Fruit fly (Drosophila melanogaster) whole organism, embryonic: ENCODE measurements around the gene Rad60.
A peak's percentile ranks its signal among the peaks of the same experiment; 100 is the strongest.

Experiments
- Adf1 ChIP-seq: fragments of 200-800 bp; sonication (Bioruptor generic); IDR thresholded peaks from 2 replicates; pipeline ENCODE4 v1.3.6; 2022; ENCODE audit warnings: missing biosample characterization, missing genetic modification characterization
- Aef1 ChIP-seq: fragments of 200-800 bp; sonication (Bioruptor generic); IDR thresholded peaks from 3 replicates; pipeline ENCODE4 v1.3.6; 2022; ENCODE audit warnings: missing biosample characterization, missing genetic modification characterization
- C15 ChIP-seq: fragments of 200-800 bp; sonication (Bioruptor generic); IDR thresholded peaks from 3 replicates; pipeline ENCODE4 v1.3.6; 2022; ENCODE audit warnings: missing biosample characterization, missing genetic modification characterization
- CG10147 ChIP-seq: fragments of 200-800 bp; sonication (Bioruptor generic); optimal IDR thresholded peaks from 2 replicates; lab custom pipeline; 2019; ENCODE audit warnings: missing biosample characterization, mild to moderate bottlenecking, missing genetic modification characterization, moderate library complexity
- CG10267 ChIP-seq: fragments of 200-800 bp; sonication (Bioruptor generic); optimal IDR thresholded peaks from 2 replicates; lab custom pipeline; 2018; ENCODE audit warnings: missing biosample characterization, mild to moderate bottlenecking, missing genetic modification characterization, moderate library complexity
- CG11093 ChIP-seq: fragments of 200-800 bp; sonication (Bioruptor generic); IDR thresholded peaks from 3 replicates; pipeline ENCODE4 v1.3.6; 2022; ENCODE audit warnings: missing biosample characterization, missing genetic modification characterization
- CG15696 ChIP-seq: fragments of 200-800 bp; sonication (Bioruptor generic); optimal IDR thresholded peaks from 2 replicates; lab custom pipeline; 2019; ENCODE audit warnings: missing biosample characterization, mild to moderate bottlenecking, missing genetic modification characterization, moderate library complexity
- CG16779 ChIP-seq: fragments of 200-800 bp; sonication (Bioruptor generic); IDR thresholded peaks from 2 replicates; pipeline ENCODE4 v1.3.6; 2022; ENCODE audit warnings: missing biosample characterization, missing genetic modification characterization
- CG17328 ChIP-seq: fragments of 200-800 bp; sonication (Bioruptor generic); IDR thresholded peaks from 2 replicates; pipeline ENCODE4 v1.3.6; 2022; ENCODE audit warnings: missing biosample characterization, missing genetic modification characterization
- CG17385 ChIP-seq: fragments of 200-800 bp; sonication (Bioruptor generic); optimal IDR thresholded peaks from 3 replicates; lab custom pipeline; 2018; ENCODE audit warnings: missing biosample characterization, mild to moderate bottlenecking, missing genetic modification characterization
- CG17612 ChIP-seq: fragments of 200-800 bp; sonication (Bioruptor generic); IDR thresholded peaks from 2 replicates; pipeline ENCODE4 v1.3.6; 2022; ENCODE audit warnings: missing biosample characterization, missing genetic modification characterization
- CG17829 ChIP-seq: fragments of 200-800 bp; optimal IDR thresholded peaks from 2 replicates; lab custom pipeline; 2019; ENCODE audit warnings: missing biosample characterization, mild to moderate bottlenecking, missing genetic modification characterization, moderate library complexity
- CG17912 ChIP-seq: fragments of 200-800 bp; sonication (Bioruptor generic); optimal IDR thresholded peaks from 2 replicates; lab custom pipeline; 2018; ENCODE audit warnings: missing biosample characterization, mild to moderate bottlenecking, missing genetic modification characterization
- CG18011 ChIP-seq: fragments of 200-800 bp; sonication (Bioruptor generic); optimal IDR thresholded peaks from 2 replicates; lab custom pipeline; 2017; ENCODE audit warnings: missing biosample characterization, missing genetic modification characterization, mild to moderate bottlenecking, moderate library complexity, missing genotype
- CG18476 ChIP-seq: fragments of 200-800 bp; sonication (Bioruptor generic); optimal IDR thresholded peaks from 2 replicates; lab custom pipeline; 2016; ENCODE audit warnings: missing biosample characterization, mild to moderate bottlenecking, missing genetic modification characterization
- CG2875 ChIP-seq: fragments of 200-800 bp; sonication (Bioruptor generic); optimal IDR thresholded peaks from 2 replicates; lab custom pipeline; 2017; ENCODE audit warnings: missing biosample characterization, mild to moderate bottlenecking, missing genetic modification characterization, missing genetic modification reagents
- CG30403 ChIP-seq: fragments of 200-800 bp; sonication (Bioruptor generic); optimal IDR thresholded peaks from 3 replicates; lab custom pipeline; 2016; ENCODE audit warnings: missing biosample characterization, missing genetic modification characterization
- CG33213 ChIP-seq: fragments of 200-800 bp; sonication (Bioruptor generic); optimal IDR thresholded peaks from 3 replicates; lab custom pipeline; 2016; ENCODE audit warnings: missing biosample characterization, missing genetic modification characterization
- CG34224 ChIP-seq: fragments of 200-800 bp; sonication (Bioruptor generic); IDR thresholded peaks from 3 replicates; pipeline ENCODE4 v1.3.6; 2022; ENCODE audit warnings: missing biosample characterization, missing genetic modification characterization; ENCODE audit not compliant: partially characterized antibody
- CG4707 ChIP-seq: fragments of 200-800 bp; sonication (Bioruptor generic); optimal IDR thresholded peaks from 2 replicates; lab custom pipeline; 2018; ENCODE audit warnings: missing biosample characterization, mild to moderate bottlenecking, missing genetic modification characterization, moderate library complexity
- CG9609 ChIP-seq: fragments of 200-800 bp; sonication (Bioruptor generic); optimal IDR thresholded peaks from 3 replicates; lab custom pipeline; 2016; ENCODE audit warnings: missing biosample characterization, missing genetic modification characterization
- CHES-1-like ChIP-seq: fragments of 200-800 bp; sonication (Bioruptor generic); optimal IDR thresholded peaks from 2 replicates; lab custom pipeline; 2016; ENCODE audit warnings: missing biosample characterization, missing genetic modification characterization
- Doc3 ChIP-seq: fragments of 200-800 bp; sonication (Bioruptor generic); IDR thresholded peaks from 3 replicates; pipeline ENCODE4 v1.3.6; 2022; ENCODE audit warnings: missing biosample characterization, missing genetic modification characterization; ENCODE audit not compliant: partially characterized antibody
- Ets97D ChIP-seq: fragments of 200-800 bp; sonication (Bioruptor generic); optimal IDR thresholded peaks from 3 replicates; lab custom pipeline; 2016; ENCODE audit warnings: missing biosample characterization, missing genetic modification characterization
- Hey ChIP-seq: fragments of 200-800 bp; sonication (Bioruptor generic); optimal IDR thresholded peaks from 3 replicates; lab custom pipeline; 2018; ENCODE audit warnings: missing biosample characterization, mild to moderate bottlenecking, missing genetic modification characterization
- Lhr ChIP-seq: fragments of 200-800 bp; sonication (Bioruptor generic); optimal IDR thresholded peaks from 3 replicates; lab custom pipeline; 2017; ENCODE audit warnings: mild to moderate bottlenecking, missing biosample characterization, missing genetic modification reagents, missing genetic modification characterization
- MBD-R2 ChIP-seq: fragments of 200-800 bp; sonication (Bioruptor generic); IDR thresholded peaks from 2 replicates; pipeline ENCODE4 v1.3.6; 2022; ENCODE audit warnings: missing biosample characterization, missing genetic modification characterization
- Mes4 ChIP-seq: fragments of 200-800 bp; sonication (Bioruptor generic); optimal IDR thresholded peaks from 2 replicates; lab custom pipeline; 2016; ENCODE audit warnings: missing biosample characterization, missing genetic modification characterization
- Mrtf ChIP-seq: fragments of 200-800 bp; sonication (Bioruptor generic); IDR thresholded peaks from 3 replicates; pipeline ENCODE4 v1.3.6; 2022; ENCODE audit warnings: missing biosample characterization, missing genetic modification characterization
- Nf-YA ChIP-seq: fragments of 200-800 bp; sonication (Bioruptor generic); IDR thresholded peaks from 2 replicates; pipeline ENCODE4 v1.3.6; 2022; ENCODE audit warnings: missing biosample characterization, missing genetic modification characterization
- Pdp1 ChIP-seq, 2 experiments: fragments of 200-800 bp; sonication (Bioruptor generic); optimal IDR thresholded peaks; 3 replicates each; lab custom pipeline; 2016; ENCODE audit warnings: missing biosample characterization in 2 of 2, missing genetic modification characterization in 2 of 2, mild to moderate bottlenecking in 1 of 2, moderate library complexity in 1 of 2
- Rx ChIP-seq: fragments of 200-800 bp; sonication (Bioruptor generic); IDR thresholded peaks from 2 replicates; pipeline ENCODE4 v1.3.6; 2022; ENCODE audit warnings: missing biosample characterization, missing genetic modification characterization
- ase ChIP-seq: fragments of 200-800 bp; sonication (Bioruptor generic); IDR thresholded peaks from 3 replicates; pipeline ENCODE4 v1.3.6; 2022; ENCODE audit warnings: missing biosample characterization, missing genetic modification characterization
- chn ChIP-seq: fragments of 200-800 bp; sonication (Bioruptor generic); optimal IDR thresholded peaks from 2 replicates; lab custom pipeline; 2016; ENCODE audit warnings: missing biosample characterization, missing genetic modification characterization
- cwo ChIP-seq: fragments of 200-800 bp; sonication (Bioruptor generic); optimal IDR thresholded peaks from 3 replicates; lab custom pipeline; 2017; ENCODE audit warnings: missing biosample characterization, missing genetic modification characterization, mild to moderate bottlenecking, moderate library complexity, missing genetic modification reagents
- dimm ChIP-seq: fragments of 200-800 bp; sonication (Bioruptor generic); IDR thresholded peaks from 2 replicates; pipeline ENCODE4 v1.3.6; 2022; ENCODE audit warnings: missing biosample characterization, missing genetic modification characterization
- ems ChIP-seq: fragments of 200-800 bp; sonication (Bioruptor generic); optimal IDR thresholded peaks from 3 replicates; lab custom pipeline; 2016; ENCODE audit warnings: missing biosample characterization, missing genetic modification characterization
- gce ChIP-seq: fragments of 200-800 bp; sonication (Bioruptor generic); IDR thresholded peaks from 3 replicates; pipeline ENCODE4 v1.3.6; 2022; ENCODE audit warnings: missing biosample characterization, missing genetic modification characterization
- gsb ChIP-seq: fragments of 200-800 bp; sonication (Bioruptor generic); IDR thresholded peaks from 2 replicates; pipeline ENCODE4 v1.3.6; 2022; ENCODE audit warnings: missing biosample characterization, missing genetic modification characterization
- nerfin-1 ChIP-seq: fragments of 200-800 bp; sonication (Bioruptor generic); optimal IDR thresholded peaks from 3 replicates; lab custom pipeline; 2019; ENCODE audit warnings: missing biosample characterization, mild to moderate bottlenecking, missing genetic modification characterization, moderate library complexity
- nom ChIP-seq: fragments of 200-800 bp; sonication (Bioruptor generic); optimal IDR thresholded peaks from 2 replicates; lab custom pipeline; 2017; ENCODE audit warnings: missing biosample characterization, missing genetic modification characterization, mild to moderate bottlenecking, moderate library complexity, missing genetic modification reagents
- peb ChIP-seq: fragments of 200-800 bp; sonication (Bioruptor generic); IDR thresholded peaks from 2 replicates; pipeline ENCODE4 v1.3.6; 2022; ENCODE audit warnings: missing biosample characterization, missing genetic modification characterization
- pzg ChIP-seq: fragments of 200-800 bp; sonication (Bioruptor generic); optimal IDR thresholded peaks from 3 replicates; lab custom pipeline; 2018; ENCODE audit warnings: missing biosample characterization, mild to moderate bottlenecking, missing genetic modification characterization, moderate library complexity
- ranshi ChIP-seq: fragments of 200-800 bp; sonication (Bioruptor generic); IDR thresholded peaks from 2 replicates; pipeline ENCODE4 v1.3.6; 2022; ENCODE audit warnings: missing biosample characterization, missing genetic modification characterization
- row ChIP-seq: fragments of 200-800 bp; sonication (Bioruptor generic); IDR thresholded peaks from 3 replicates; pipeline ENCODE4 v1.3.6; 2022; ENCODE audit warnings: missing biosample characterization, missing genetic modification characterization
- so ChIP-seq: fragments of 200-800 bp; sonication (Bioruptor generic); IDR thresholded peaks from 3 replicates; pipeline ENCODE4 v1.3.6; 2022; ENCODE audit warnings: missing biosample characterization, missing genetic modification characterization
- vfl ChIP-seq: fragments of 200-800 bp; sonication (Bioruptor generic); optimal IDR thresholded peaks from 2 replicates; lab custom pipeline; 2016; ENCODE audit warnings: missing biosample characterization, missing genetic modification characterization
- zen ChIP-seq: fragments of 200-800 bp; sonication (Bioruptor generic); optimal IDR thresholded peaks from 3 replicates; lab custom pipeline; 2018; ENCODE audit warnings: missing biosample characterization, mild to moderate bottlenecking, missing genetic modification characterization, moderate library complexity
- zen2 ChIP-seq: fragments of 200-800 bp; sonication (Bioruptor generic); IDR thresholded peaks from 3 replicates; pipeline ENCODE4 v1.3.6; 2022; ENCODE audit warnings: missing biosample characterization, missing genetic modification characterization; ENCODE audit not compliant: partially characterized antibody
- zfh1 ChIP-seq: fragments of 200-800 bp; sonication (Bioruptor generic); IDR thresholded peaks from 3 replicates; pipeline ENCODE4 v1.3.6; 2022; ENCODE audit warnings: missing biosample characterization, missing genetic modification characterization

Rad60 gene

DNA sequence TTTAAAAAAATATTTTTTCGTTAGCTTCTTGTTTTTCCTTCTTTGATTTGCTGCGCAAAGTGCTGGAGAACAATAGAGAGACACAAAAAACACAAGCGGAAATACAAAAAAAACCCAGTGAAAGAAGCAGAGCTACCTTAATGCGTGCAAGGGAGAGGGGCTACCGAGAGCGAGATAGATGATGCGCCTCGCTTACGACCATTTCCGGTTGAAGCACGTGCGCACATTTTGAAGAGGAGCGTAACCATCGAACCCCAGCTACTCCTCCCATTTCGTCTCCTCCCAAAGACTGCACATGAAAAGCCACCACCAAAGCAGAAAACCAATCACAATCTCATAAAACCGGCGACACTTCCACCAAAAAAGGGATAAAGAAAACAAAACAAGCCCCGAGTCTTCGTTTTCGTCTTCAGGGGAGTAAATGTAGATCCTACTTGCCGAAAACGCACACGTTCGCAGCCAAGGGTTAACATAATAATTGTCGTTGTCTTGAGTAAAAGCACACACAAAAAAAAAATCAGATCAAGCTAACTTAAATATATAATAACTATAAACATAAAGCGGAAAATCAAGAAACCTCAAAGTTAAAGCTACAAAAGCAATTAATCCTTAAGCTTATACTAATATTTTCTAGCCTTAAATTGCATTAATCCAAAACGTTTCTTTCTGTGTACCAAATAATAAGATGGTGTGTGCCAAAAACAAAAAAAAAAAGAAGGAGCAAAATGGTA is 46.0 kb upstream of the Rad60 start (continued):
- TF ChIP-seq CG11093 (GFP tag; lab: Robert Waterston, UW) (no peak), Doc3 (GFP tag; lab: Robert Waterston, UW) (no peak), gce (GFP tag; lab: Robert Waterston, UW) (no peak), so (GFP tag; lab: Robert Waterston, UW) (no peak), Mrtf (GFP tag; lab: Robert Waterston, UW) (no peak), dimm (GFP tag; lab: Robert Waterston, UW) (no peak), CG18011 (no peak), CG30403 (GFP tag; lab: Kevin White, UChicago) (peak; percentile 32), CG10267 (tag; lab: Kevin White, UChicago) (peak; percentile 45), vfl (no peak), CG17912 (GFP tag; lab: Kevin White, UChicago) (no peak), ems (no peak), Aef1 (GFP tag; lab: Robert Waterston, UW) (no peak), CG17328 (GFP tag; lab: Robert Waterston, UW) (no peak), nom (GFP tag; lab: Kevin White, UChicago) (no peak), CG15696 (tag; lab: Kevin White, UChicago) (peak; percentile 63), pzg (no peak), nerfin-1 (tag; lab: Kevin White, UChicago) (no peak), CG17385 (GFP tag; lab: Kevin White, UChicago) (peak; percentile 61), zen (tag; lab: Kevin White, UChicago) (peak; percentile 39), Ets97D (GFP tag; lab: Kevin White, UChicago) (peak; percentile 83), CHES-1-like (GFP tag; lab: Kevin White, UChicago) (no peak), CG17829 (tag; lab: Kevin White, UChicago) (peak; percentile 20), Pdp1 (GFP tag; optimal IDR thresholded peaks at IDR 0.05; lab: Kevin White, UChicago) (no peak), Adf1 (GFP tag; lab: Robert Waterston, UW) (no peak; the same call in 1 of the 2 replicates), CG2875 (GFP tag; lab: Kevin White, UChicago) (no peak), CG33213 (GFP tag; lab: Kevin White, UChicago) (no peak), Lhr (GFP tag; lab: Kevin White, UChicago) (no peak), CG4707 (GFP tag; lab: Kevin White, UChicago) (no peak), zen2 (GFP tag; lab: Robert Waterston, UW) (no peak), CG10147 (GFP tag; lab: Kevin White, UChicago) (no peak), CG18476 (peak; percentile 9), ase (GFP tag; lab: Robert Waterston, UW) (no peak), Nf-YA (GFP tag; lab: Robert Waterston, UW) (no peak), C15 (GFP tag; lab: Robert Waterston, UW) (no peak), peb (GFP tag; lab: Robert Waterston, UW) (no peak), cwo (GFP tag; lab: Kevin White, UChicago) (peak; percentile 56), Mes4 (GFP tag; lab: Kevin White, UChicago) (no peak), MBD-R2 (GFP tag; lab: Robert Waterston, UW) (no peak), gsb (GFP tag; lab: Robert Waterston, UW) (no peak), CG17612 (GFP tag; lab: Robert Waterston, UW) (no peak), chn (GFP tag; lab: Kevin White, UChicago) (no peak), Hey (tag; lab: Kevin White, UChicago) (peak; percentile 8), CG34224 (GFP tag; lab: Robert Waterston, UW) (no peak), zfh1 (GFP tag; lab: Robert Waterston, UW) (peak; percentile 68; the same call in 2 of the 3 replicates), ranshi (no peak), CG16779 (no peak), CG9609 (GFP tag; lab: Kevin White, UChicago) (no peak), row (peak; percentile 46; the same call in 1 of the 3 replicates), Rx (GFP tag; lab: Robert Waterston, UW) (no peak)
